Worm (Caenorhabditis elegans) whole organism, late embryonic: ENCODE data around the gene F19B10.5.

Source experiments
- C38D4.7 ChIP-seq: fragments of 200-800 bp; sonication (Bioruptor generic); optimal IDR thresholded peaks from 2 replicates; lab custom pipeline; 2018; ENCODE audit warnings: mild to moderate bottlenecking, missing genetic modification characterization, moderate library complexity, missing compliant biosample characterization
- F13H6.1 ChIP-seq: sonication (generic microtip); optimal IDR thresholded peaks from 2 replicates; lab custom pipeline; 2016; ENCODE audit warnings: missing genetic modification characterization, missing compliant biosample characterization
- K02D7.2 ChIP-seq: sonication (generic microtip); optimal IDR thresholded peaks from 2 replicates; lab custom pipeline; 2017; ENCODE audit warnings: mild to moderate bottlenecking, missing genetic modification characterization, missing compliant biosample characterization
- Y22D7AL.16 ChIP-seq: sonication (generic microtip); optimal IDR thresholded peaks from 2 replicates; lab custom pipeline; 2016; ENCODE audit warnings: missing genetic modification characterization, missing compliant biosample characterization
- ceh-18 ChIP-seq: sonication (generic microtip); optimal IDR thresholded peaks from 2 replicates; lab custom pipeline; 2016; ENCODE audit warnings: missing genetic modification characterization, missing compliant biosample characterization
- ceh-19 ChIP-seq: fragments of 200-800 bp; sonication (Bioruptor generic); optimal IDR thresholded peaks from 2 replicates; lab custom pipeline; 2018; ENCODE audit warnings: mild to moderate bottlenecking, missing genetic modification characterization, missing compliant biosample characterization
- ceh-2 ChIP-seq: sonication (generic microtip); optimal IDR thresholded peaks from 2 replicates; lab custom pipeline; 2016; ENCODE audit warnings: missing genotype, missing genetic modification characterization, missing compliant biosample characterization
- ceh-22 ChIP-seq: sonication (generic microtip); optimal IDR thresholded peaks from 2 replicates; lab custom pipeline; 2017; ENCODE audit warnings: missing biosample characterization, missing genetic modification characterization
- ceh-24 ChIP-seq: sonication (generic microtip); optimal IDR thresholded peaks from 2 replicates; lab custom pipeline; 2016; ENCODE audit warnings: mild to moderate bottlenecking, missing genetic modification characterization, missing compliant biosample characterization
- ceh-31 ChIP-seq: sonication (generic microtip); optimal IDR thresholded peaks from 2 replicates; lab custom pipeline; 2016; ENCODE audit warnings: missing genetic modification characterization, missing compliant biosample characterization
- ceh-48 ChIP-seq: sonication (generic microtip); optimal IDR thresholded peaks from 2 replicates; lab custom pipeline; 2016; ENCODE audit warnings: missing genetic modification characterization, inconsistent platforms, missing compliant biosample characterization
- ceh-6 ChIP-seq: fragments of 200-800 bp; sonication (Bioruptor generic); optimal IDR thresholded peaks from 2 replicates; lab custom pipeline; 2018; ENCODE audit warnings: mild to moderate bottlenecking, missing genetic modification characterization, missing compliant biosample characterization
- ceh-9 ChIP-seq: sonication (generic microtip); optimal IDR thresholded peaks from 2 replicates; lab custom pipeline; 2016; ENCODE audit warnings: mild to moderate bottlenecking, missing genetic modification characterization, inconsistent platforms, missing compliant biosample characterization
- dve-1 ChIP-seq: sonication (generic microtip); optimal IDR thresholded peaks from 2 replicates; lab custom pipeline; 2017; ENCODE audit warnings: antibody characterized with exemption, mild to moderate bottlenecking, missing genetic modification characterization, missing compliant biosample characterization
- elt-4 ChIP-seq: sonication (generic microtip); optimal IDR thresholded peaks from 2 replicates; lab custom pipeline; 2016; ENCODE audit warnings: missing genetic modification characterization, missing compliant biosample characterization
- eyg-1 ChIP-seq: sonication (generic microtip); optimal IDR thresholded peaks from 2 replicates; lab custom pipeline; 2016; ENCODE audit warnings: missing genotype, missing genetic modification characterization, missing compliant biosample characterization
- fax-1 ChIP-seq: sonication (generic microtip); optimal IDR thresholded peaks from 2 replicates; lab custom pipeline; 2016; ENCODE audit warnings: missing genotype, missing genetic modification characterization, missing compliant biosample characterization
- fkh-6 ChIP-seq: sonication (generic microtip); optimal IDR thresholded peaks from 2 replicates; lab custom pipeline; 2016; ENCODE audit warnings: missing genetic modification characterization, missing compliant biosample characterization
- gmeb-2 ChIP-seq: sonication (generic microtip); optimal IDR thresholded peaks from 2 replicates; lab custom pipeline; 2016; ENCODE audit warnings: missing genetic modification characterization, inconsistent platforms, missing compliant biosample characterization
- hlh-30 ChIP-seq: sonication (generic microtip); optimal IDR thresholded peaks from 2 replicates; lab custom pipeline; 2017; ENCODE audit warnings: antibody characterized with exemption, missing genetic modification characterization, missing compliant biosample characterization; ENCODE audit not compliant: insufficient read depth
- hlh-6 ChIP-seq: sonication (generic microtip); optimal IDR thresholded peaks from 2 replicates; lab custom pipeline; 2016; ENCODE audit warnings: missing genotype, missing genetic modification characterization, missing compliant biosample characterization
- lim-6 ChIP-seq: sonication (generic microtip); optimal IDR thresholded peaks from 2 replicates; lab custom pipeline; 2016; ENCODE audit warnings: missing genetic modification characterization, missing compliant biosample characterization
- madf-2 ChIP-seq: sonication (generic microtip); optimal IDR thresholded peaks from 2 replicates; lab custom pipeline; 2017; ENCODE audit warnings: missing genetic modification characterization, missing compliant biosample characterization
- nfya-1 ChIP-seq: sonication (generic microtip); optimal IDR thresholded peaks from 2 replicates; lab custom pipeline; 2017; ENCODE audit warnings: missing genetic modification characterization, mild to moderate bottlenecking, missing compliant biosample characterization, antibody characterized with exemption, moderate library complexity
- nhr-232 ChIP-seq: sonication (generic microtip); optimal IDR thresholded peaks from 2 replicates; lab custom pipeline; 2016; ENCODE audit warnings: missing genetic modification characterization, missing compliant biosample characterization
- npax-4 ChIP-seq: sonication (generic microtip); optimal IDR thresholded peaks from 2 replicates; lab custom pipeline; 2016; ENCODE audit warnings: missing genetic modification characterization, missing compliant biosample characterization
- pag-3 ChIP-seq: sonication (generic microtip); optimal IDR thresholded peaks from 2 replicates; lab custom pipeline; 2016; ENCODE audit warnings: missing compliant biosample characterization, missing genetic modification characterization, borderline replicate concordance
- pat-9 ChIP-seq: fragments of 200-800 bp; sonication (Bioruptor generic); optimal IDR thresholded peaks from 2 replicates; lab custom pipeline; 2018; ENCODE audit warnings: mild to moderate bottlenecking, missing genetic modification characterization, moderate library complexity, missing compliant biosample characterization
- pha-2 ChIP-seq: sonication (generic microtip); optimal IDR thresholded peaks from 2 replicates; lab custom pipeline; 2017; ENCODE audit warnings: mild to moderate bottlenecking, missing genetic modification characterization, missing compliant biosample characterization
- pha-4 ChIP-seq: fragments of 150-350 bp; optimal IDR thresholded peaks from 2 replicates; lab custom pipeline; 2018; ENCODE audit warnings: missing biosample characterization, missing genetic modification reagents, missing genetic modification characterization
- pros-1 ChIP-seq: fragments of 150-350 bp; optimal IDR thresholded peaks from 2 replicates; lab custom pipeline; 2014; ENCODE audit warnings: missing biosample characterization, missing genetic modification reagents, missing genetic modification characterization
- rnt-1 ChIP-seq: sonication (generic microtip); optimal IDR thresholded peaks from 2 replicates; lab custom pipeline; 2016; ENCODE audit warnings: missing genetic modification characterization, missing compliant biosample characterization
- sdc-2 ChIP-seq: sonication (generic microtip); optimal IDR thresholded peaks from 2 replicates; lab custom pipeline; 2016; ENCODE audit warnings: missing genotype, missing genetic modification characterization, missing compliant biosample characterization
- tbx-7 ChIP-seq: sonication (generic microtip); optimal IDR thresholded peaks from 2 replicates; lab custom pipeline; 2016; ENCODE audit warnings: missing genotype, missing genetic modification characterization, missing compliant biosample characterization
- ttx-3 ChIP-seq: sonication (generic microtip); optimal IDR thresholded peaks from 2 replicates; lab custom pipeline; 2016; ENCODE audit warnings: missing genetic modification reagents, missing genetic modification characterization, missing compliant biosample characterization
- unc-42 ChIP-seq: sonication (generic microtip); optimal IDR thresholded peaks from 2 replicates; lab custom pipeline; 2016; ENCODE audit warnings: missing genotype, missing genetic modification characterization, missing compliant biosample characterization
- unc-86 ChIP-seq: sonication (generic microtip); optimal IDR thresholded peaks from 2 replicates; lab custom pipeline; 2016; ENCODE audit warnings: missing genetic modification characterization, missing compliant biosample characterization
- ztf-16 ChIP-seq: sonication (generic microtip); optimal IDR thresholded peaks from 2 replicates; lab custom pipeline; 2017; ENCODE audit warnings: missing genetic modification characterization, missing compliant biosample characterization

Gene F19B10.5

ce11 chrII:3622014-3622413 lies 33.5 kb upstream of the F19B10.5 start, which contains the start of gene M151.7:
M151.7 (plus strand) TSS chrII:3622314.
- no peak for TF ChIP-seq lim-6

DNA sequence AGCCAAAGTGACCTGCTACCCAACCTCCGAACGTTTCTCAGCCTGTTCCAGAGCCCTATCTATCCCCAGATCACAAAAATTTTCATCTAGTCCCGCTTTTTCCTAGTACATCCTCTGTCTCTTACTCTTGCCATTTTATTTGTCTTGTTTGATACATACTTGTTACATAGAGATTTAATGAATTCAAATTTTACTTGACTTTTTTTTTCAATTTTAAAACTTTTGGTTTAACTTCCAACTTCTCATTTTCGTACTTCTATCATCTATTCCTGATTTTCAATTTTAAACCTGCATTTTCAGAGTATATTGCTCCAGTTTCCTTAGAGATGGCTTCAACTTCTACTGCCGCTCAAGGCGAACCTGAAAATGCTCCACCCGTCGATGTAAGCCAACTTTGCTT lies 28.6 kb upstream of the F19B10.5 start, which contains the start of gene M151.3:
Gene M151.3 (plus strand): TSS at position 301 of the 400 bp plus-strand sequence.
- TF ChIP-seq sdc-2 (tag; lab: Kevin White, UChicago): no peak
- no peak for TF ChIP-seq pag-3 (tag; lab: Kevin White, UChicago)
- no peak for TF ChIP-seq fkh-6 (tag; lab: Kevin White, UChicago)
- TF ChIP-seq madf-2 (tag; lab: Kevin White, UChicago): no peak
- TF ChIP-seq npax-4: no peak
- TF ChIP-seq Y22D7AL.16 (tag; lab: Kevin White, UChicago): no peak
- TF ChIP-seq ceh-31: no peak
- no peak for TF ChIP-seq ceh-48 (tag; lab: Kevin White, UChicago)
- TF ChIP-seq hlh-6 (tag; lab: Kevin White, UChicago): no peak
- TF ChIP-seq pha-2: no peak
- TF ChIP-seq ztf-16 (tag; lab: Kevin White, UChicago): no peak
- no peak for TF ChIP-seq ceh-24 (tag; lab: Kevin White, UChicago)
- no peak for TF ChIP-seq ceh-9 (tag; lab: Kevin White, UChicago)

ce11 chrII:3630810-3631209 lies 24.7 kb upstream of the F19B10.5 start, which contains the start of gene M151.2:
M151.2 (plus strand) TSS chrII:3631110.
- TF ChIP-seq eyg-1 (tag; lab: Kevin White, UChicago): no peak
- TF ChIP-seq ceh-6 (GFP tag; lab: Kevin White, UChicago): no peak
- TF ChIP-seq tbx-7 (tag; lab: Kevin White, UChicago): no peak
- TF ChIP-seq rnt-1: no peak
- TF ChIP-seq ceh-22 (tag; lab: Kevin White, UChicago): no peak
- no peak for TF ChIP-seq ceh-19 (GFP tag; lab: Kevin White, UChicago)

ce11 chrII:3634765-3635164 lies 20.7 kb upstream of the F19B10.5 start:
- TF ChIP-seq elt-4 (tag; lab: Kevin White, UChicago) (no peak), unc-86 (tag; lab: Kevin White, UChicago) (no peak), ceh-22 (tag; lab: Kevin White, UChicago) (no peak), ceh-6 (GFP tag; lab: Kevin White, UChicago) (no peak), unc-42 (tag; lab: Kevin White, UChicago) (no peak), gmeb-2 (tag; lab: Kevin White, UChicago) (no peak), F13H6.1 (tag; lab: Kevin White, UChicago) (no peak), eyg-1 (tag; lab: Kevin White, UChicago) (no peak), K02D7.2 (tag; lab: Kevin White, UChicago) (no peak), hlh-30 (no peak), ceh-18 (no peak), pat-9 (no peak), ceh-2 (tag; lab: Kevin White, UChicago) (no peak), nhr-232 (tag; lab: Kevin White, UChicago) (no peak), lim-6 (no peak)
- TF ChIP-seq, all 69 proteins: peak for 0

ce11 chrII:3639238-3639637 lies 16.2 kb upstream of the F19B10.5 start, which contains the start of gene fbxb-31:
fbxb-31 (minus strand) TSS chrII:3639338.
- TF ChIP-seq ttx-3 (tag; lab: Kevin White, UChicago): no peak
- no peak for TF ChIP-seq pros-1 (tag; lab: Kevin White, UChicago)
- TF ChIP-seq dve-1 (tag; lab: Kevin White, UChicago): no peak
- TF ChIP-seq fax-1: no peak
- TF ChIP-seq pha-4 (tag; lab: Kevin White, UChicago): no peak
- TF ChIP-seq C38D4.7 (GFP tag; lab: Kevin White, UChicago): no peak
- no peak for TF ChIP-seq ceh-6 (GFP tag; lab: Kevin White, UChicago)
- no peak for TF ChIP-seq nfya-1 (tag; lab: Kevin White, UChicago)
- no peak for TF ChIP-seq ceh-2 (tag; lab: Kevin White, UChicago)
- no peak for TF ChIP-seq Y22D7AL.16 (tag; lab: Kevin White, UChicago)
- no peak for TF ChIP-seq ceh-19 (GFP tag; lab: Kevin White, UChicago)
- no peak for TF ChIP-seq tbx-7 (tag; lab: Kevin White, UChicago)
- TF ChIP-seq ceh-9 (tag; lab: Kevin White, UChicago): no peak
- no peak for TF ChIP-seq pag-3 (tag; lab: Kevin White, UChicago)
- no peak for TF ChIP-seq unc-42 (tag; lab: Kevin White, UChicago)
- TF ChIP-seq, all 69 proteins: peak for 0
